Worm (Caenorhabditis elegans): ENCODE measurements around the gene Y52E8A.2.

DNA sequence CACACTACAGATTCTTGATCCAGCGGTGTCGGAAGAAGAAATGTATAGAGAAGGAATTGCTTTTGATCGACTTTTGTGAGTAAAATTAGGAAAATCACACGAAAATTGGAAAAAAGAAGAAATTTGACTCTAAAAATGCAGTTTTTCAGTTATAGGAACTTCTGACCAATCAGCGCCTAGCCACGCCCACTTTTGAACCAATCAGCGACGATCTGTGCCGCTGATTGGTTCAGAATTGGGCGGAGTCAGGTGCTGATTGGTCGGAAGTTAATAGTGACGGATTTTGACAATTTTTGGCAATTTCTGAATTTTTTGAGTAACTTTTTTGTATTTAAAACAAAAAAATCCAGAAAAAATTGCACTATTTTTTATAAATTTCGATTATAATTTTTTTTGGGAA is 20.8 kb downstream of the Y52E8A.2 start:
- TF ChIP-seq pha-4 (tag; optimal IDR thresholded peaks at IDR 0.05): no peak
- TF ChIP-seq nhr-76 (tag; optimal IDR thresholded peaks at IDR 0.05): no peak
- no peak for TF ChIP-seq elt-3 (tag; optimal IDR thresholded peaks at IDR 0.05)
- no peak for TF ChIP-seq hlh-1 (tag; optimal IDR thresholded peaks at IDR 0.05)
- TF ChIP-seq elt-1 (tag; optimal IDR thresholded peaks at IDR 0.05; ENCODE audit: borderline replicate concordance, insufficient read depth): no peak
- TF ChIP-seq mep-1 (tag; optimal IDR thresholded peaks at IDR 0.05): no peak
- TF ChIP-seq unc-62 (GFP tag; optimal IDR thresholded peaks at IDR 0.05): no peak
